Fruit fly (Drosophila melanogaster): ENCODE data around the gene CG17490.

DNA sequence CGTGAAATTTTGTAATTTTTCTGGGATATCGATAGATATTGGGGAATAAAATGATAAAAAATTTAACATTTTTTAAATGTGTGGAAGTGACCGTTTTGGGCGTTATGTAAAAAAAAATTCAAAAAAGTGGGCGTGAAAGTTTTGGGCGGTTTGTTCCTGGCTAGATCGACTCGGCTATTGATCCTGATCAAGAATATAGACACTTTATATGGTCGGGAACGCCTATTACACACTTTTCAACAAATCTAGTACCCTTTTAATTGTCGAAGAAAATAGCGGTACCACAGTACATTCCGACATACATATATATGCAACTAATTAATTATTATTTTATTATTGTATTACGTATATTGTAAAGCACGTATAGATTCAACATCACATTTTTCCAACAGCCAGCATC lies 37.9 kb downstream of the CG17490 start:
- TF ChIP-seq CG14711 (tag; optimal IDR thresholded peaks at IDR 0.05), result no peak
- TF ChIP-seq kay (GFP tag; ENCODE audit: borderline replicate concordance), result no peak
- TF ChIP-seq Mnt (GFP tag; optimal IDR thresholded peaks at IDR 0.05), result no peak
- no peak for TF ChIP-seq ovo (GFP tag; optimal IDR thresholded peaks at IDR 0.05)
- no peak for TF ChIP-seq toe (GFP tag; optimal IDR thresholded peaks at IDR 0.05)
- TF ChIP-seq CG11617 (GFP tag; optimal IDR thresholded peaks at IDR 0.05), result no peak
- no peak for TF ChIP-seq CG33017 (tag; optimal IDR thresholded peaks at IDR 0.05)
- no peak for TF ChIP-seq CG12768 (GFP tag; optimal IDR thresholded peaks at IDR 0.05)
- no peak for TF ChIP-seq pad (GFP tag; optimal IDR thresholded peaks at IDR 0.05)

Data from whole organism, adult.